Worm (Caenorhabditis elegans) whole organism, late embryonic: Measurements from ENCODE around the gene F09F9.5.

Source experiments
- ceh-9 ChIP-seq: sonication (generic microtip); optimal IDR thresholded peaks from 2 replicates; lab custom pipeline; 2016; ENCODE audit warnings: mild to moderate bottlenecking, missing genetic modification characterization, inconsistent platforms, missing compliant biosample characterization
- lim-6 ChIP-seq: sonication (generic microtip); optimal IDR thresholded peaks from 2 replicates; lab custom pipeline; 2016; ENCODE audit warnings: missing genetic modification characterization, missing compliant biosample characterization
- lin-11 ChIP-seq: fragments of 200-800 bp; sonication (Bioruptor generic); optimal IDR thresholded peaks from 2 replicates; lab custom pipeline; 2018; ENCODE audit warnings: mild to moderate bottlenecking, missing genetic modification characterization, missing compliant biosample characterization
- pha-4 ChIP-seq: fragments of 150-350 bp; optimal IDR thresholded peaks from 2 replicates; lab custom pipeline; 2018; ENCODE audit warnings: missing biosample characterization, missing genetic modification reagents, missing genetic modification characterization
- unc-86 ChIP-seq: sonication (generic microtip); optimal IDR thresholded peaks from 2 replicates; lab custom pipeline; 2016; ENCODE audit warnings: missing genetic modification characterization, missing compliant biosample characterization

DNA sequence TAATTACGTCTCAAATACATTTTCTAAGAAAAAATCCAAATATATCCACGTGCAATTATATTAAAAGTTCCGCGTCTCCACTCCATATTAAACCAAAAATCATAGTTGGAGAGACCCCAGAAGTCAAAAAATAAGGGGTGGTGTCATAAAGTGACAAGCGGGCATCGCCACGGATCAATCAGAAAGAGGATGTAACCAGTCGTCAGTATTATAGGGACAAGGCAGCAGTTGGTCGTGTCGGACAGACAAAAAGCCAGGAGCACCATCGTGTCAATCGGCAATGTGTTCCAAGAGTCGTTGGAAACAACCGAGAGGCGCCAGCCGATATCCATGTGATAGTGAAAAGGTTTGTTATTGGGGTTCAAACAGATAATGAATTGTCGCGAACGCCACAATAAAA is 41.8 kb upstream of the F09F9.5 start:
- no peak for TF ChIP-seq lin-11 (tag; lab: Kevin White, UChicago)
- no peak for TF ChIP-seq unc-86 (tag; lab: Kevin White, UChicago)
- no peak for TF ChIP-seq lim-6 (tag; lab: Kevin White, UChicago)
- TF ChIP-seq pha-4 (tag; lab: Kevin White, UChicago) = no peak
- no peak for TF ChIP-seq ceh-9
